Fruit fly (Drosophila melanogaster) whole organism, adult: ENCODE measurements around the gene CG13875.

ENCODE experiments used
- CG12768 ChIP-seq: fragments of 200-800 bp; sonication (Bioruptor generic); optimal IDR thresholded peaks from 2 replicates; lab custom pipeline; 2017; ENCODE audit warnings: missing biosample characterization, missing genetic modification characterization, mild to moderate bottlenecking, moderate library complexity, missing genetic modification reagents
- CG33017 ChIP-seq: fragments of 200-800 bp; sonication (Bioruptor generic); optimal IDR thresholded peaks from 2 replicates; lab custom pipeline; 2018; ENCODE audit warnings: missing biosample characterization, mild to moderate bottlenecking, missing genetic modification characterization, moderate library complexity
- CG7045 ChIP-seq: fragments of 200-800 bp; sonication (Bioruptor generic); optimal IDR thresholded peaks from 2 replicates; lab custom pipeline; 2017; ENCODE audit warnings: missing biosample characterization, mild to moderate bottlenecking, missing genetic modification characterization
- bab1 ChIP-seq: fragments of 200-800 bp; sonication (Bioruptor generic); optimal IDR thresholded peaks from 3 replicates; lab custom pipeline; 2019; ENCODE audit warnings: missing biosample characterization, mild to moderate bottlenecking, missing genetic modification characterization, moderate library complexity
- cnc ChIP-seq, 2 experiments: fragments of >200 bp; optimal IDR thresholded peaks; 2 replicates each; lab custom pipeline; 2017
- kay ChIP-seq: fragments of 200-800 bp; sonication (Bioruptor generic); peaks from one replicate; lab custom pipeline; 2016; ENCODE audit warnings: missing biosample characterization, missing genetic modification characterization, borderline replicate concordance
- tj ChIP-seq: fragments of 200-800 bp; sonication (Bioruptor generic); optimal IDR thresholded peaks from 3 replicates; lab custom pipeline; 2017; ENCODE audit warnings: missing biosample characterization, mild to moderate bottlenecking, missing genetic modification characterization, moderate library complexity

- no peak for TF ChIP-seq CG12768 (GFP tag; lab: Kevin White, UChicago)
- TF ChIP-seq bab1 (GFP tag; lab: Kevin White, UChicago) = peak; percentile 48
- TF ChIP-seq CG33017 (tag; lab: Kevin White, UChicago) = no peak
- no peak for TF ChIP-seq CG7045 (GFP tag; lab: Kevin White, UChicago)
- no peak for TF ChIP-seq kay
- TF ChIP-seq cnc (optimal IDR thresholded peaks at IDR 0.05; lab: Kevin White, UChicago) = no peak
- no peak for TF ChIP-seq tj
Measured at dm6 chr3L:174501-174900, 5.2 kb upstream of the CG13875 start.
